Fruit fly (Drosophila melanogaster) whole organism, wandering third instar larva: ENCODE measurements around the gene CG2260.

ENCODE experiments used
- Hnf4 ChIP-seq: fragments of 200-800 bp; sonication (Bioruptor generic); optimal IDR thresholded peaks from 2 replicates; lab custom pipeline; 2016; ENCODE audit warnings: missing biosample characterization, mild to moderate bottlenecking, missing genetic modification characterization
- fru ChIP-seq: fragments of 200-800 bp; sonication (Bioruptor generic); optimal IDR thresholded peaks from 3 replicates; lab custom pipeline; 2016; ENCODE audit warnings: missing biosample characterization, mild to moderate bottlenecking, missing genetic modification characterization
- lola ChIP-seq: fragments of >200 bp; optimal IDR thresholded peaks from 2 replicates; lab custom pipeline; 2017; ENCODE audit warnings: missing biosample characterization, missing genetic modification characterization
- pan ChIP-seq: fragments of >200 bp; optimal IDR thresholded peaks from 2 replicates; lab custom pipeline; 2017

DNA sequence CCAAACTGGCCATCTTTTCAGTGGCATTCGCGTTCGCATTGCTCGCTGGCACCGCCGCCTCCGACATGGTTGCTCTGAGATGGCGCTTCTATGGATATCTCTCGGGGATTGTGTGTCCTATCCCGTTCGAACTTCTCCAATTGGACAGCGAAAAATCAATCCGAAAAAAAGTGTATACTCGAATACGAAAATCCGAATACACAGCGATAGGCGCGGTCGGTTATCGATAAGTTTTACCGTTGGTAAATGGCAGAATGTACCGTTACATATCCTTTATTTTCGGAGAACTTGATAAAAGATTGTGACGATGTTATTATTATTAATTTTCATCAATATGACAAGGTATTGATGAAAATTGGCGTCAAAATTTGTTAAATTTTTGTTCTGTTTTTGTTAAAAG is 31.1 kb upstream of the CG2260 start, which contains the start of gene Gbeta5:
- no peak for TF ChIP-seq fru (GFP tag; lab: Kevin White, UChicago)
- TF ChIP-seq lola (GFP tag; lab: Kevin White, UChicago): no peak
- TF ChIP-seq Hnf4 (GFP tag; lab: Kevin White, UChicago): no peak
- TF ChIP-seq pan (lab: Kevin White, UChicago): no peak
